Fruit fly (Drosophila melanogaster) whole organism, embryonic: ENCODE data around the gene CG42299.

Experiments
- Ada2b ChIP-seq: fragments of 200-800 bp; sonication (Bioruptor generic); IDR thresholded peaks from 2 replicates; pipeline ENCODE4 v1.3.6; 2022; ENCODE audit warnings: missing biosample characterization, missing genetic modification characterization
- Bteb2 ChIP-seq: fragments of 200-800 bp; sonication (Bioruptor generic); optimal IDR thresholded peaks from 2 replicates; lab custom pipeline; 2016; ENCODE audit warnings: missing biosample characterization, missing genetic modification characterization
- CG10366 ChIP-seq: fragments of 200-800 bp; sonication (Bioruptor generic); IDR thresholded peaks from 2 replicates; pipeline ENCODE4 v1.3.6; 2022; ENCODE audit warnings: missing biosample characterization, missing genetic modification characterization
- CG11247 ChIP-seq: fragments of 200-800 bp; sonication (Bioruptor generic); IDR thresholded peaks from 2 replicates; pipeline ENCODE4 v1.3.6; 2022; ENCODE audit warnings: missing biosample characterization, missing genetic modification characterization
- CG11504 ChIP-seq: fragments of 200-800 bp; sonication (Bioruptor generic); optimal IDR thresholded peaks from 3 replicates; lab custom pipeline; 2019; ENCODE audit warnings: missing biosample characterization, mild to moderate bottlenecking, missing genetic modification characterization, moderate library complexity
- CG12769 ChIP-seq: fragments of 200-800 bp; sonication (Bioruptor generic); optimal IDR thresholded peaks from 2 replicates; lab custom pipeline; 2019; ENCODE audit warnings: missing biosample characterization, mild to moderate bottlenecking, missing genetic modification characterization, moderate library complexity
- CG13287 ChIP-seq: fragments of 200-800 bp; sonication (Bioruptor generic); IDR thresholded peaks from 2 replicates; pipeline ENCODE4 v1.3.6; 2022; ENCODE audit warnings: missing biosample characterization, missing genetic modification characterization; ENCODE audit not compliant: partially characterized antibody
- CG13296 ChIP-seq: fragments of 200-800 bp; sonication (Bioruptor generic); optimal IDR thresholded peaks from 3 replicates; lab custom pipeline; 2018; ENCODE audit warnings: missing biosample characterization, mild to moderate bottlenecking, missing genetic modification characterization
- CG13624 ChIP-seq: fragments of 200-800 bp; sonication (Bioruptor generic); optimal IDR thresholded peaks from 2 replicates; lab custom pipeline; 2016; ENCODE audit warnings: missing biosample characterization, missing genetic modification characterization
- CG14965 ChIP-seq: fragments of 200-800 bp; sonication (Bioruptor generic); optimal IDR thresholded peaks from 2 replicates; lab custom pipeline; 2016; ENCODE audit warnings: missing biosample characterization, missing genetic modification characterization, borderline replicate concordance
- CG16813 ChIP-seq: fragments of 200-800 bp; sonication (Bioruptor generic); IDR thresholded peaks from 3 replicates; pipeline ENCODE4 v1.3.6; 2022; ENCODE audit warnings: missing biosample characterization, missing genetic modification characterization; ENCODE audit not compliant: partially characterized antibody
- CG16815 ChIP-seq: fragments of 200-800 bp; sonication (Bioruptor generic); optimal IDR thresholded peaks from 3 replicates; lab custom pipeline; 2017; ENCODE audit warnings: missing biosample characterization, mild to moderate bottlenecking, missing genetic modification characterization
- CG17912 ChIP-seq: fragments of 200-800 bp; sonication (Bioruptor generic); optimal IDR thresholded peaks from 2 replicates; lab custom pipeline; 2018; ENCODE audit warnings: missing biosample characterization, mild to moderate bottlenecking, missing genetic modification characterization
- CG2199 ChIP-seq: fragments of 200-800 bp; sonication (Bioruptor generic); IDR thresholded peaks from 3 replicates; pipeline ENCODE4 v1.3.6; 2022; ENCODE audit warnings: missing biosample characterization, missing genetic modification characterization
- CG2678 ChIP-seq: fragments of 200-800 bp; sonication (Bioruptor generic); optimal IDR thresholded peaks from 3 replicates; lab custom pipeline; 2019; ENCODE audit warnings: missing biosample characterization, mild to moderate bottlenecking, missing genetic modification characterization, moderate library complexity
- CG3065 ChIP-seq: fragments of 200-800 bp; sonication (Bioruptor generic); optimal IDR thresholded peaks from 2 replicates; lab custom pipeline; 2016; ENCODE audit warnings: missing biosample characterization, missing genetic modification characterization
- CG31388 ChIP-seq: fragments of 200-800 bp; sonication (Bioruptor generic); optimal IDR thresholded peaks from 2 replicates; lab custom pipeline; 2016; ENCODE audit warnings: missing biosample characterization, missing genetic modification characterization
- CG31441 ChIP-seq: fragments of 200-800 bp; sonication (Bioruptor generic); IDR thresholded peaks from 2 replicates; pipeline ENCODE4 v1.3.6; 2022; ENCODE audit warnings: missing biosample characterization, missing genetic modification characterization
- CG32767 ChIP-seq: fragments of 200-800 bp; sonication (Bioruptor generic); IDR thresholded peaks from 2 replicates; pipeline ENCODE4 v1.3.6; 2022; ENCODE audit warnings: missing biosample characterization, missing genetic modification characterization
- CG32772 ChIP-seq: fragments of 200-800 bp; sonication (Bioruptor generic); IDR thresholded peaks from 2 replicates; pipeline ENCODE4 v1.3.6; 2022; ENCODE audit warnings: missing biosample characterization, missing genetic modification characterization
- CG8089 ChIP-seq: fragments of 200-800 bp; sonication (Bioruptor generic); optimal IDR thresholded peaks from 3 replicates; lab custom pipeline; 2016; ENCODE audit warnings: missing biosample characterization, missing genetic modification characterization
- CG8290 ChIP-seq, 3 experiments: fragments of 200-800 bp; sonication (Bioruptor generic); optimal IDR thresholded peaks; 2 replicates each; lab custom pipeline; 2016 to 2019; ENCODE audit warnings: missing biosample characterization in 3 of 3, missing genetic modification characterization in 3 of 3, mild to moderate bottlenecking in 2 of 3, moderate library complexity in 1 of 3
- CG9727 ChIP-seq: fragments of 200-800 bp; sonication (Bioruptor generic); optimal IDR thresholded peaks from 3 replicates; lab custom pipeline; 2017; ENCODE audit warnings: missing biosample characterization, mild to moderate bottlenecking, missing genetic modification characterization
- CG9876 ChIP-seq: fragments of 200-800 bp; sonication (Bioruptor generic); optimal IDR thresholded peaks from 2 replicates; lab custom pipeline; 2016; ENCODE audit warnings: missing biosample characterization, missing genetic modification characterization
- Dek ChIP-seq: fragments of 200-800 bp; sonication (Bioruptor generic); optimal IDR thresholded peaks from 3 replicates; lab custom pipeline; 2019; ENCODE audit warnings: missing biosample characterization, mild to moderate bottlenecking, missing genetic modification characterization, moderate library complexity
- Doc2 ChIP-seq: fragments of 200-800 bp; sonication (Bioruptor generic); IDR thresholded peaks from 2 replicates; pipeline ENCODE4 v1.3.6; 2022; ENCODE audit warnings: missing biosample characterization, missing genetic modification characterization
- E2f1 ChIP-seq: fragments of 200-800 bp; sonication (Bioruptor generic); IDR thresholded peaks from 2 replicates; pipeline ENCODE4 v1.3.6; 2022; ENCODE audit warnings: missing biosample characterization, missing genetic modification characterization
- Gsc ChIP-seq: fragments of 200-800 bp; sonication (Bioruptor generic); IDR thresholded peaks from 2 replicates; pipeline ENCODE4 v1.3.6; 2022; ENCODE audit warnings: missing biosample characterization, missing genetic modification characterization
- Gug ChIP-seq: fragments of 200-800 bp; sonication (Bioruptor generic); IDR thresholded peaks from 4 replicates; pipeline ENCODE4 v1.3.6; 2022; ENCODE audit warnings: missing biosample characterization, missing genetic modification characterization
- H2.0 ChIP-seq: fragments of 200-800 bp; sonication (Bioruptor generic); IDR thresholded peaks from 2 replicates; pipeline ENCODE4 v1.3.6; 2022; ENCODE audit warnings: missing biosample characterization, missing genetic modification characterization
- HLH4C ChIP-seq: fragments of 200-800 bp; sonication (Bioruptor generic); IDR thresholded peaks from 3 replicates; pipeline ENCODE4 v1.3.6; 2022; ENCODE audit warnings: missing biosample characterization, missing genetic modification characterization; ENCODE audit not compliant: partially characterized antibody
- Hr39 ChIP-seq: fragments of >200 bp; optimal IDR thresholded peaks from 2 replicates; lab custom pipeline; 2017
- Nf-YB ChIP-seq: fragments of 200-800 bp; sonication (Bioruptor generic); optimal IDR thresholded peaks from 3 replicates; lab custom pipeline; 2019; ENCODE audit warnings: missing biosample characterization, mild to moderate bottlenecking, missing genetic modification characterization, moderate library complexity
- Six4 ChIP-seq: fragments of 200-800 bp; sonication (Bioruptor generic); optimal IDR thresholded peaks from 2 replicates; lab custom pipeline; 2016; ENCODE audit warnings: missing biosample characterization, missing genetic modification characterization
- Stat92E ChIP-seq, 3 experiments: fragments of >200 bp in 2 of 3; fragments of 200-800 bp in 1 of 3; sonication (Bioruptor generic) in 1 of 3; optimal IDR thresholded peaks; 2 replicates each; lab custom pipeline; 2017 to 2019; ENCODE audit warnings: missing biosample characterization in 3 of 3, missing genetic modification characterization in 3 of 3, mild to moderate bottlenecking in 1 of 3, moderate library complexity in 1 of 3
- al ChIP-seq: fragments of 200-800 bp; sonication (Bioruptor generic); IDR thresholded peaks from 2 replicates; pipeline ENCODE4 v1.3.6; 2022; ENCODE audit warnings: missing biosample characterization, missing genetic modification characterization
- ash1 ChIP-seq: fragments of 200-800 bp; sonication (Bioruptor generic); optimal IDR thresholded peaks from 2 replicates; lab custom pipeline; 2018; ENCODE audit warnings: missing biosample characterization, mild to moderate bottlenecking, missing genetic modification characterization
- crc ChIP-seq: fragments of 200-800 bp; sonication (Bioruptor generic); optimal IDR thresholded peaks from 2 replicates; lab custom pipeline; 2016; ENCODE audit warnings: missing biosample characterization, missing genetic modification characterization
- cwo ChIP-seq: fragments of 200-800 bp; sonication (Bioruptor generic); optimal IDR thresholded peaks from 3 replicates; lab custom pipeline; 2017; ENCODE audit warnings: missing biosample characterization, missing genetic modification characterization, mild to moderate bottlenecking, moderate library complexity, missing genetic modification reagents
- disco-r ChIP-seq: fragments of 200-800 bp; sonication (Bioruptor generic); optimal IDR thresholded peaks from 2 replicates; lab custom pipeline; 2016; ENCODE audit warnings: missing biosample characterization, missing genetic modification characterization
- dmrt11E ChIP-seq: fragments of 200-800 bp; sonication (Bioruptor generic); optimal IDR thresholded peaks from 3 replicates; lab custom pipeline; 2018; ENCODE audit warnings: missing biosample characterization, mild to moderate bottlenecking, missing genetic modification characterization, moderate library complexity
- fru ChIP-seq: fragments of >200 bp; optimal IDR thresholded peaks from 2 replicates; lab custom pipeline; 2017
- hb ChIP-seq: fragments of 200-800 bp; sonication (Bioruptor generic); IDR thresholded peaks from 3 replicates; pipeline ENCODE4 v1.3.6; 2022; ENCODE audit warnings: missing biosample characterization, missing genetic modification characterization; ENCODE audit not compliant: partially characterized antibody
- hbn ChIP-seq: fragments of 200-800 bp; sonication (Bioruptor generic); IDR thresholded peaks from 2 replicates; pipeline ENCODE4 v1.3.6; 2022; ENCODE audit warnings: missing biosample characterization, missing genetic modification characterization; ENCODE audit not compliant: partially characterized antibody
- jigr1 ChIP-seq: fragments of 200-800 bp; sonication (Bioruptor generic); IDR thresholded peaks from 3 replicates; pipeline ENCODE4 v1.3.6; 2022; ENCODE audit warnings: missing biosample characterization, missing genetic modification characterization
- phol ChIP-seq: fragments of 200-800 bp; sonication (Bioruptor generic); optimal IDR thresholded peaks from 3 replicates; lab custom pipeline; 2018; ENCODE audit warnings: missing biosample characterization, mild to moderate bottlenecking, missing genetic modification characterization, moderate library complexity
- ro ChIP-seq: fragments of 200-800 bp; sonication (Bioruptor generic); IDR thresholded peaks from 2 replicates; pipeline ENCODE4 v1.3.6; 2022; ENCODE audit warnings: missing biosample characterization, missing genetic modification characterization
- scrt ChIP-seq: fragments of 200-800 bp; sonication (Bioruptor generic); optimal IDR thresholded peaks from 2 replicates; lab custom pipeline; 2018; ENCODE audit warnings: missing biosample characterization, mild to moderate bottlenecking, missing genetic modification characterization, moderate library complexity
- sr ChIP-seq: fragments of 200-800 bp; sonication (Bioruptor generic); IDR thresholded peaks from 3 replicates; pipeline ENCODE4 v1.3.6; 2022; ENCODE audit warnings: missing biosample characterization, missing genetic modification characterization
- trem ChIP-seq: fragments of 200-800 bp; optimal IDR thresholded peaks from 3 replicates; lab custom pipeline; 2019; ENCODE audit warnings: missing biosample characterization, mild to moderate bottlenecking, missing genetic modification characterization, moderate library complexity

Gene CG42299

DNA sequence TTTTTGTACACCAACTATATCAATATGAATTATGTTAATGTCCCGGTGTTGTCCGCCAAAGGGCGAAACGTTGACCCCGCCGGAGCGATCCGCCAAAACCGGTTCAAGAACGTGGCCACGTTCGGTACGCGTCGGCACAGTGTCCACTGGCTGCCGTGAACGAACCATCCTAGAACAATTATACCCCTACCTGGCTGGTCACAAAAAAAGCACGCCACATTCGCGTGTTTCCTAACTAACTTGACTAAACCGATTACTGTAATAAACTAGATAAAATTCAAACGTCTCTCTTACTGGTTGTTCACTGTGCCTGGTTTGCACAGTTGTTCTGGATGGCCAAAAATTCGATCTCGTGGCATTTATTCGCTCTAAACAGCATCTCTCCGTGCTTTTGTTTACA is 4.1 kb upstream of the CG42299 start (continued):
- peak; percentile 72 for TF ChIP-seq ash1
- peak; percentile 95 for TF ChIP-seq CG13624 (GFP tag; lab: Kevin White, UChicago)
- TF ChIP-seq CG12769 (tag; lab: Kevin White, UChicago): no peak
- peak; percentile 76 for TF ChIP-seq CG31388 (GFP tag; lab: Kevin White, UChicago)
- peak; percentile 88 for TF ChIP-seq CG11504 (tag; lab: Kevin White, UChicago)
- TF ChIP-seq Bteb2 (GFP tag; lab: Kevin White, UChicago): peak; percentile 90
- TF ChIP-seq disco-r (GFP tag; lab: Kevin White, UChicago): peak; percentile 74
- TF ChIP-seq CG8290 (GFP tag; optimal IDR thresholded peaks at IDR 0.05; lab: Kevin White, UChicago): peak; percentile 74
- peak; percentile 56 to 99 for TF ChIP-seq CG8290 (tag; optimal IDR thresholded peaks at IDR 0.05; lab: Kevin White, UChicago)
- TF ChIP-seq hb (GFP tag; lab: Robert Waterston, UW): no peak
- TF ChIP-seq ro: peak; percentile 50; the same call in 1 of the 2 replicates
- peak; percentile 90 for TF ChIP-seq CG10366 (GFP tag; lab: Robert Waterston, UW)
- TF ChIP-seq sr (GFP tag; lab: Robert Waterston, UW): peak; percentile 63; the same call in 1 of the 3 replicates
- peak; percentile 87 for TF ChIP-seq dmrt11E
- TF ChIP-seq CG11247 (GFP tag; lab: Robert Waterston, UW): peak; percentile 93
- TF ChIP-seq Gsc (GFP tag; lab: Robert Waterston, UW): peak; percentile 83
- peak; percentile 73; the same call in 2 of the 3 replicates for TF ChIP-seq jigr1 (GFP tag; lab: Robert Waterston, UW)
- peak; percentile 89 for TF ChIP-seq CG9876
- peak; percentile 38; the same call in 1 of the 2 replicates for TF ChIP-seq Doc2
- TF ChIP-seq phol (tag; lab: Kevin White, UChicago): peak; percentile 84
- TF ChIP-seq CG8089 (GFP tag; lab: Kevin White, UChicago): peak; percentile 86
- TF ChIP-seq CG2678 (tag; lab: Kevin White, UChicago): peak; percentile 93
- TF ChIP-seq CG3065 (GFP tag; lab: Kevin White, UChicago): peak; percentile 84
- peak; percentile 89 for TF ChIP-seq CG16815 (GFP tag; lab: Kevin White, UChicago)
- TF ChIP-seq E2f1 (GFP tag; lab: Robert Waterston, UW): peak; percentile 87
- TF ChIP-seq CG13287: no peak
- TF ChIP-seq hbn (GFP tag; lab: Robert Waterston, UW): no peak
- TF ChIP-seq H2.0 (GFP tag; lab: Robert Waterston, UW): peak; percentile 89
- peak; percentile 76; the same call in 1 of the 2 replicates for TF ChIP-seq CG32767 (GFP tag; lab: Robert Waterston, UW)
- TF ChIP-seq CG13296 (GFP tag; lab: Kevin White, UChicago): peak; percentile 90
- no peak for TF ChIP-seq fru
- TF ChIP-seq Nf-YB (GFP tag; lab: Kevin White, UChicago): peak; percentile 67
- no peak for TF ChIP-seq Hr39 (lab: Kevin White, UChicago)
- TF ChIP-seq cwo (GFP tag; lab: Kevin White, UChicago): peak; percentile 90
- peak; percentile 77 for TF ChIP-seq CG17912 (GFP tag; lab: Kevin White, UChicago)
- TF ChIP-seq crc: peak; percentile 86
- peak; percentile 93 for TF ChIP-seq al (GFP tag; lab: Robert Waterston, UW)
- TF ChIP-seq trem (tag; lab: Kevin White, UChicago): peak; percentile 70
- no peak for TF ChIP-seq HLH4C
- TF ChIP-seq CG32772 (GFP tag; lab: Robert Waterston, UW): peak; percentile 91
- TF ChIP-seq Six4 (GFP tag; lab: Kevin White, UChicago): peak; percentile 76
- peak; percentile 84 for TF ChIP-seq CG31441 (GFP tag; lab: Robert Waterston, UW)
- peak; percentile 95 for TF ChIP-seq Ada2b (GFP tag; lab: Robert Waterston, UW)
- TF ChIP-seq CG16813 (GFP tag; lab: Robert Waterston, UW): no peak
- TF ChIP-seq Stat92E (GFP tag; optimal IDR thresholded peaks at IDR 0.05; lab: Kevin White, UChicago): no peak
- no peak for TF ChIP-seq CG2199 (GFP tag; lab: Robert Waterston, UW)
- peak; percentile 88 for TF ChIP-seq Dek (tag; lab: Kevin White, UChicago)
- peak; percentile 89 for TF ChIP-seq CG9727 (GFP tag; lab: Kevin White, UChicago)
- peak; percentile 57 for TF ChIP-seq CG14965
- TF ChIP-seq Gug: peak; percentile 95
- no peak for TF ChIP-seq scrt (GFP tag; lab: Kevin White, UChicago)
